Fruit fly (Drosophila melanogaster) whole organism, wandering third instar larva: ENCODE measurements around the gene HisCl1.

Experiments
- Abd-B ChIP-seq: fragments of >200 bp; optimal IDR thresholded peaks from 2 replicates; lab custom pipeline; 2017; ENCODE audit warnings: missing biosample characterization, missing genetic modification characterization
- CG32264 ChIP-seq: fragments of 200-800 bp; sonication (Bioruptor generic); optimal IDR thresholded peaks from 2 replicates; lab custom pipeline; 2016; ENCODE audit warnings: missing biosample characterization, missing genetic modification characterization
- CrebA ChIP-seq: fragments of 200-800 bp; sonication (Bioruptor generic); optimal IDR thresholded peaks from 2 replicates; lab custom pipeline; 2016; ENCODE audit warnings: missing biosample characterization, mild to moderate bottlenecking, missing genetic modification characterization, borderline replicate concordance
- Dfd ChIP-seq: fragments of >200 bp; optimal IDR thresholded peaks from 2 replicates; lab custom pipeline; 2017; ENCODE audit warnings: missing biosample characterization, missing genetic modification characterization
- Dif ChIP-seq: fragments of 200-275, 200-300 bp; sonication (Bioruptor generic); optimal IDR thresholded peaks from 2 replicates; lab custom pipeline; 2018; ENCODE audit warnings: missing biosample characterization, missing genetic modification characterization; ENCODE audit not compliant: partially characterized antibody
- GATAd ChIP-seq: sonication (Bioruptor generic); optimal IDR thresholded peaks from 2 replicates; lab custom pipeline; 2016; ENCODE audit warnings: missing biosample characterization, missing genetic modification characterization
- HLH106 ChIP-seq: fragments of 200-800 bp; optimal IDR thresholded peaks from 3 replicates; lab custom pipeline; 2019; ENCODE audit warnings: missing biosample characterization, mild to moderate bottlenecking, missing genetic modification characterization, moderate library complexity
- Hnf4 ChIP-seq: fragments of 200-800 bp; sonication (Bioruptor generic); optimal IDR thresholded peaks from 2 replicates; lab custom pipeline; 2016; ENCODE audit warnings: missing biosample characterization, mild to moderate bottlenecking, missing genetic modification characterization
- Hr78 ChIP-seq: fragments of >200 bp; optimal IDR thresholded peaks from 2 replicates; lab custom pipeline; 2017; ENCODE audit warnings: missing biosample characterization, missing genetic modification characterization
- Hr83 ChIP-seq: fragments of 200-300 bp; sonication (Bioruptor generic); optimal IDR thresholded peaks from 2 replicates; lab custom pipeline; 2016; ENCODE audit warnings: missing biosample characterization, mild to moderate bottlenecking, missing genetic modification characterization, moderate library complexity; ENCODE audit not compliant: poor library complexity, severe bottlenecking
- Jra ChIP-seq: sonication (Bioruptor generic); optimal IDR thresholded peaks from 2 replicates; lab custom pipeline; 2016; ENCODE audit warnings: missing biosample characterization, missing genetic modification characterization
- Mio ChIP-seq: sonication (Bioruptor generic); optimal IDR thresholded peaks from 2 replicates; lab custom pipeline; 2016; ENCODE audit warnings: missing biosample characterization, missing genetic modification characterization
- Myc ChIP-seq: fragments of >200 bp; optimal IDR thresholded peaks from 2 replicates; lab custom pipeline; 2017
- N ChIP-seq: fragments of >200 bp; optimal IDR thresholded peaks from 2 replicates; lab custom pipeline; 2018; ENCODE audit warnings: missing biosample characterization, missing external identifiers, missing genetic modification characterization
- OdsH ChIP-seq: fragments of 200-800 bp; sonication (Bioruptor generic); optimal IDR thresholded peaks from 2 replicates; lab custom pipeline; 2016; ENCODE audit warnings: missing biosample characterization, mild to moderate bottlenecking, missing genetic modification characterization
- Rel ChIP-seq, 2 experiments: fragments of 200-800 bp; sonication (Bioruptor generic) in 1 of 2; optimal IDR thresholded peaks; 2 replicates in 1 of 2; 3 replicates in 1 of 2; lab custom pipeline; 2016 to 2019; ENCODE audit warnings: mild to moderate bottlenecking in 2 of 2, missing biosample characterization in 2 of 2, missing genetic modification characterization in 2 of 2, moderate library complexity in 1 of 2
- Sp1 ChIP-seq: fragments of 200-800 bp; sonication (Bioruptor generic); optimal IDR thresholded peaks from 3 replicates; lab custom pipeline; 2019; ENCODE audit warnings: missing biosample characterization, mild to moderate bottlenecking, missing genetic modification characterization, moderate library complexity
- Vsx2 ChIP-seq: fragments of 200-300, 225-300 bp; sonication (Bioruptor generic); optimal IDR thresholded peaks from 2 replicates; lab custom pipeline; 2018; ENCODE audit warnings: missing biosample characterization, missing genetic modification characterization; ENCODE audit not compliant: partially characterized antibody
- br ChIP-seq: fragments of 200-800 bp; sonication (Bioruptor generic); optimal IDR thresholded peaks from 2 replicates; lab custom pipeline; 2016; ENCODE audit warnings: missing biosample characterization, missing genetic modification characterization
- brk ChIP-seq: fragments of 200-800 bp; sonication (Bioruptor generic); optimal IDR thresholded peaks from 2 replicates; lab custom pipeline; 2016; ENCODE audit warnings: missing biosample characterization, mild to moderate bottlenecking, missing genetic modification characterization
- dl ChIP-seq, 2 experiments: fragments of 175-275, 200-275 bp in 1 of 2; fragments of 200-275 bp in 1 of 2; sonication (Bioruptor generic); optimal IDR thresholded peaks; lab custom pipeline; 2018; ENCODE audit warnings: mild to moderate bottlenecking in 2 of 2, missing biosample characterization in 2 of 2, missing genetic modification characterization in 2 of 2, moderate library complexity in 2 of 2; ENCODE audit not compliant: partially characterized antibody in 2 of 2, insufficient read depth in 1 of 2
- dmrt93B ChIP-seq: fragments of 200-800 bp; sonication (Bioruptor generic); optimal IDR thresholded peaks from 2 replicates; lab custom pipeline; 2018; ENCODE audit warnings: missing biosample characterization, mild to moderate bottlenecking, missing genetic modification characterization
- dsf ChIP-seq: sonication (Bioruptor generic); optimal IDR thresholded peaks from 2 replicates; lab custom pipeline; 2016; ENCODE audit warnings: missing biosample characterization, missing genetic modification characterization, borderline replicate concordance
- ey ChIP-seq: fragments of 200-800 bp; sonication (Bioruptor generic); optimal IDR thresholded peaks from 2 replicates; lab custom pipeline; 2016; ENCODE audit warnings: missing biosample characterization, missing genetic modification characterization
- foxo ChIP-seq, 2 experiments: fragments of 200-800 bp; sonication (Bioruptor generic); optimal IDR thresholded peaks; 2 replicates in 1 of 2; 3 replicates in 1 of 2; lab custom pipeline; 2016 to 2017; ENCODE audit warnings: missing biosample characterization in 2 of 2, missing genetic modification characterization in 2 of 2
- fru ChIP-seq: fragments of 200-800 bp; sonication (Bioruptor generic); optimal IDR thresholded peaks from 3 replicates; lab custom pipeline; 2016; ENCODE audit warnings: missing biosample characterization, mild to moderate bottlenecking, missing genetic modification characterization
- h ChIP-seq: fragments of 200-800 bp; sonication (Bioruptor generic); optimal IDR thresholded peaks from 3 replicates; lab custom pipeline; 2016; ENCODE audit warnings: missing biosample characterization, mild to moderate bottlenecking, missing genetic modification characterization
- jim ChIP-seq: fragments of 175-275, 200-325 bp; sonication (Bioruptor generic); optimal IDR thresholded peaks from 2 replicates; lab custom pipeline; 2016; ENCODE audit warnings: missing biosample characterization, mild to moderate bottlenecking, missing genetic modification characterization
- lola ChIP-seq: fragments of >200 bp; optimal IDR thresholded peaks from 2 replicates; lab custom pipeline; 2017; ENCODE audit warnings: missing biosample characterization, missing genetic modification characterization
- pan ChIP-seq: fragments of >200 bp; optimal IDR thresholded peaks from 2 replicates; lab custom pipeline; 2017
- psq ChIP-seq: fragments of 200-800 bp; sonication (Bioruptor generic); optimal IDR thresholded peaks from 3 replicates; lab custom pipeline; 2017; ENCODE audit warnings: missing biosample characterization, mild to moderate bottlenecking, missing genetic modification characterization, moderate library complexity
- sage ChIP-seq: fragments of 200-800 bp; sonication (Bioruptor generic); optimal IDR thresholded peaks from 2 replicates; lab custom pipeline; 2016; ENCODE audit warnings: missing biosample characterization, mild to moderate bottlenecking, missing genetic modification characterization
- sv ChIP-seq: fragments of 200-800 bp; sonication (Bioruptor generic); optimal IDR thresholded peaks from 3 replicates; lab custom pipeline; 2016; ENCODE audit warnings: missing biosample characterization, missing genetic modification characterization
- tai ChIP-seq: sonication (Bioruptor generic); optimal IDR thresholded peaks from 2 replicates; lab custom pipeline; 2016; ENCODE audit warnings: missing biosample characterization, missing genetic modification characterization
- usp ChIP-seq: fragments of >200 bp; optimal IDR thresholded peaks from 2 replicates; lab custom pipeline; 2017; ENCODE audit warnings: missing biosample characterization, missing genetic modification characterization
- woc ChIP-seq: sonication (Bioruptor generic); optimal IDR thresholded peaks from 2 replicates; lab custom pipeline; 2016; ENCODE audit warnings: missing biosample characterization, mild to moderate bottlenecking, missing genetic modification characterization

HisCl1 gene

DNA sequence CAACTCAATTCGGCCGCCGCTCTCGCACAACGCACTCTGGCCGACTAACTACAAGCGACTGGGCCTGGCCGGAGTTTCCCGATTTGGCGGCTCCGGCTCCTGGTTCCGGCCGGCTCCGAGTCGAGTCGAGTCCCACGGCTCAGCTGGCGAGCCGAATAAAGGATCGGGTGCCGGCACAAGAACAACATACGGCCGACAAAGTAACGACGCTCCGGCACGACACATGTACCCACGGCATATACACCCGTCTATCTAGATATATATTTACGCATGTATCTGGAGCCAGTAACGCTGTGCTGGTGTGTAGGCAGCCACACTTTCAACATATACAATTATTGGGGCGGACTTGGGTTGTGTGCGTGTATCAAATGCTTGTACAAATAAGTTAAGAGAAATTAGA lies 15.5 kb upstream of the HisCl1 start:
- TF ChIP-seq Dfd (GFP tag; lab: Kevin White, UChicago) (no peak), Dif (GFP tag; lab: Kevin White, UChicago) (no peak), foxo (GFP tag; optimal IDR thresholded peaks at IDR 0.05; lab: Kevin White, UChicago) (no peak), Vsx2 (GFP tag; lab: Kevin White, UChicago) (no peak), woc (GFP tag; lab: Kevin White, UChicago) (no peak), sage (GFP tag; lab: Kevin White, UChicago) (no peak), Sp1 (GFP tag; lab: Kevin White, UChicago) (no peak), dsf (GFP tag; lab: Kevin White, UChicago) (no peak), Mio (GFP tag; lab: Kevin White, UChicago) (no peak), dl (GFP tag; optimal IDR thresholded peaks at IDR 0.05; lab: Kevin White, UChicago; ENCODE audit: insufficient read depth in 1 of 2, partially characterized antibody in 2 of 2) (no peak), Jra (GFP tag; lab: Kevin White, UChicago) (no peak), jim (GFP tag; lab: Kevin White, UChicago) (no peak), sv (GFP tag; lab: Kevin White, UChicago) (no peak), HLH106 (tag; lab: Kevin White, UChicago) (no peak), ey (GFP tag; lab: Kevin White, UChicago) (no peak), Hr83 (GFP tag; lab: Kevin White, UChicago) (no peak), Rel (GFP tag; optimal IDR thresholded peaks at IDR 0.05; lab: Kevin White, UChicago) (no peak), Rel (tag; optimal IDR thresholded peaks at IDR 0.05; lab: Kevin White, UChicago) (no peak), pan (lab: Kevin White, UChicago) (no peak), fru (no peak), Hnf4 (no peak)

DNA sequence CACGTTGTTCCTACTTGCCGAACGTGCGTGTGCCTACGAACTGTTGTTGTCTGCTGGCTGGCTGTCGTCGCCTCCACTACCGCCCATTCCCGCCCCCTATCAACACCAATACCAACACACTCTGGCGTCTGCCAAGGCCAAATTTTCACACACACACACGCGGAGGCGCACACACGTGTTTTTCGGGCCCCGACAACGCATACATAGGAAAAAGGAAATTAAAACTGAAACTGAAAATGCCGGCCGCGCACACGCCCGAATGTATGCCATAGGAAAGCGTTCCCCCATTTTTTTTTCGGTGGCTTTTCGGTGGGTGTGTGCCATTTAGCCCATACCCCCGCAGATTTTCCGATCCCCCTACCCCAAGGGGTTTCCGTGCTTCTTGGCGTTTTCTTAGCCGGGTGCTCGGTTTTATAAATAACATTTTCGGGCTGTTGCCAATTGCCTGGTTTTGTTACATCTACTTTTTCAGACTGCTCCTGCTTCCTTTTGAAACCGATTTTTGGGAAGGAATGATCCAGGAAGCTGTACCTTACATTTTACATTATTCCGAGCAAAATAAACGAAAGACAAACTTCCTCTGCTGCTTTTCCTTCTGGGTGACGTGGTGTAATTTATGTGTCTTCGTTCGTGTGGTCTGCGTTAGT lies 14.7 kb upstream of the HisCl1 start:
- no peak for TF ChIP-seq sv (GFP tag; lab: Kevin White, UChicago)
- no peak for TF ChIP-seq Sp1 (GFP tag; lab: Kevin White, UChicago)
- no peak for TF ChIP-seq HLH106 (tag; lab: Kevin White, UChicago)
- no peak for TF ChIP-seq Vsx2 (GFP tag; lab: Kevin White, UChicago)
- no peak for TF ChIP-seq Myc
- TF ChIP-seq tai (GFP tag; lab: Kevin White, UChicago), result no peak
- TF ChIP-seq Mio (GFP tag; lab: Kevin White, UChicago), result no peak
- no peak for TF ChIP-seq pan (lab: Kevin White, UChicago)
- no peak for TF ChIP-seq woc (GFP tag; lab: Kevin White, UChicago)
- TF ChIP-seq psq (GFP tag; lab: Kevin White, UChicago), result no peak

DNA sequence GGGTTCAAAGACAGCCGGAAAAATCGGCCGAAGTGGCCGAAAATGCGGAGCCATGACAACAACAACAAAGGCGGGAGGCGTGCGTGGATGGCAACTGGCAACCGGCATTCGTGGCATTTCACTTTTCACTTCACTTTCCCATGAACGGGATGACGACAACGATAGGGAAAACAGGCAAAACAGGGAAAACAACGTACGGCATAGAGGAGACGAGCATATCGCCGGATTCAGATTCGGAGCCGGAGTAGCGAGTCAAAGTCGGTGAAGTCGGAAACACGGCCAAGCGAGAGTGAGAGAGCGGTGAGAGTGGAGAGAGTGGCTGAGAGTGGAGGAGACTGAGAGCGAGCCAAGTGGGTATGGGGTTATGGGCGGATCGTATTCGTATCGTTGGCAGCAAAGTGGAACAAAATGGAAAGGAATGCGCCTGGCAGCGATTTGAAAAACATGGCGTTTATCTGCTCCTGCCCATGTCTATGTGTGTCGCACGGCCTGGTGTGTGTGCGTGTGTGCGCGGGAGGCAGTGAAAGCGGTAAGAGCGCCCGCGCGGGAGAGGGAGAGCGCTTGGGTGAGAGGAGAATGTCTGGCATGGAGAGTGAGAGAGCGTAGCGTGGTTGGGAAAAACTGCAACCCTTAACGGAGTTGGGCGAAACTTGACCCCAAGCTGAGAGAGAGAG lies 13.5 kb upstream of the HisCl1 start:
- TF ChIP-seq Dif (GFP tag; lab: Kevin White, UChicago) (peak; percentile 5), Vsx2 (GFP tag; lab: Kevin White, UChicago) (peak; percentile 9), HLH106 (tag; lab: Kevin White, UChicago) (no peak), dl (GFP tag; optimal IDR thresholded peaks at IDR 0.05; lab: Kevin White, UChicago; ENCODE audit: insufficient read depth in 1 of 2, partially characterized antibody in 2 of 2) (peak; percentile 37 to 56)

DNA sequence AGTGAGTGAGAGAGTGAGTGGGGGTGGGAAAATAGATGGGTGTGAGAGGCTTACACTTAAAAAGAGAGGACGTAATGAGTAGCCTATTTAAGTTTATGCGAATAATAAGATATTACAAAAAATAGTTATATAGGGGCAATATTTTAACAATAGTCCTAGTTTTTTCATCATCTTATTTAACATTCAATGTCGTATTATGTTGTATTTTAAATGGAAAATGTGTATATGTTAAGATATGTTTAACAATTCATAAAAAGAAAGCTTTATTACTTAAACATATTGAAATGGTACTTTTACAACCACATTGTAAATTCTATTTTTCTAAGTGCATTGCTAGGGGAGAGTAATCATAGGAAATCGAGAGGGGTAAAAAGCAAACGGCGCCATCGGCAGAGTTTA lies 13.0 kb upstream of the HisCl1 start:
- TF ChIP-seq usp (GFP tag; lab: Kevin White, UChicago) (no peak), Hnf4 (peak; percentile 5), HLH106 (tag; lab: Kevin White, UChicago) (peak; percentile 59), br (no peak), sv (GFP tag; lab: Kevin White, UChicago) (no peak), Abd-B (no peak), OdsH (GFP tag; lab: Kevin White, UChicago) (peak; percentile 52), Hr78 (no peak), woc (GFP tag; lab: Kevin White, UChicago) (peak; percentile 40), lola (GFP tag; lab: Kevin White, UChicago) (no peak), pan (lab: Kevin White, UChicago) (no peak), ey (GFP tag; lab: Kevin White, UChicago) (peak; percentile 42), Jra (GFP tag; lab: Kevin White, UChicago) (no peak), h (GFP tag; lab: Kevin White, UChicago) (peak; percentile 39), GATAd (no peak), Dfd (GFP tag; lab: Kevin White, UChicago) (no peak), CG32264 (GFP tag; lab: Kevin White, UChicago) (no peak), Vsx2 (GFP tag; lab: Kevin White, UChicago) (no peak), Dif (GFP tag; lab: Kevin White, UChicago) (no peak), N (no peak), fru (peak; percentile 55), CrebA (GFP tag; lab: Kevin White, UChicago) (no peak), tai (GFP tag; lab: Kevin White, UChicago) (no peak), Mio (GFP tag; lab: Kevin White, UChicago) (no peak), sage (GFP tag; lab: Kevin White, UChicago) (no peak), brk (GFP tag; lab: Kevin White, UChicago) (no peak), psq (GFP tag; lab: Kevin White, UChicago) (no peak), dmrt93B (GFP tag; lab: Kevin White, UChicago) (no peak), Sp1 (GFP tag; lab: Kevin White, UChicago) (peak; percentile 70), dsf (GFP tag; lab: Kevin White, UChicago) (no peak), Hr83 (GFP tag; lab: Kevin White, UChicago) (no peak), foxo (GFP tag; optimal IDR thresholded peaks at IDR 0.05; lab: Kevin White, UChicago) (peak in 1 of 2 experiments; percentile 62)
